Worm (Caenorhabditis elegans) whole organism, L3 larva: ENCODE data around the gene best-23.

Source experiments
- ZK546.5 ChIP-seq: sonication (generic microtip); optimal IDR thresholded peaks from 2 replicates; lab custom pipeline; 2017; ENCODE audit warnings: missing biosample characterization, missing genetic modification characterization
- ceh-82 ChIP-seq: fragments of 150-350 bp; optimal IDR thresholded peaks from 2 replicates; lab custom pipeline; 2014; ENCODE audit warnings: missing biosample characterization, missing genetic modification characterization
- egl-27 ChIP-seq: sonication (generic microtip); optimal IDR thresholded peaks from 4 replicates; lab custom pipeline; 2017; ENCODE audit warnings: missing biosample characterization, missing genetic modification reagents, missing genetic modification characterization
- elt-3 ChIP-seq, 3 experiments: fragments of 150-350 bp in 1 of 3; sonication (generic microtip) in 2 of 3; optimal IDR thresholded peaks; 2 replicates in 2 of 3; 4 replicates in 1 of 3; lab custom pipeline; 2014 to 2017; ENCODE audit warnings: missing biosample characterization in 3 of 3, missing genetic modification characterization in 3 of 3
- fkh-10 ChIP-seq: sonication (generic microtip); optimal IDR thresholded peaks from 2 replicates; lab custom pipeline; 2017; ENCODE audit warnings: missing biosample characterization, missing genetic modification reagents, missing genetic modification characterization
- fkh-2 ChIP-seq: fragments of 150-350 bp; optimal IDR thresholded peaks from 2 replicates; lab custom pipeline; 2014; ENCODE audit warnings: missing biosample characterization, missing genetic modification reagents, missing genetic modification characterization
- lin-15B ChIP-seq: fragments of 150-350 bp; optimal IDR thresholded peaks from 2 replicates; lab custom pipeline; 2014; ENCODE audit warnings: missing biosample characterization, missing genetic modification characterization
- nfya-1 ChIP-seq: sonication (generic microtip); optimal IDR thresholded peaks from 2 replicates; lab custom pipeline; 2017; ENCODE audit warnings: missing genetic modification characterization, mild to moderate bottlenecking, missing compliant biosample characterization, antibody characterized with exemption, moderate library complexity; ENCODE audit not compliant: insufficient read depth
- nhr-12 ChIP-seq: fragments of 150-350 bp; optimal IDR thresholded peaks from 2 replicates; lab custom pipeline; 2014; ENCODE audit warnings: missing biosample characterization, missing genetic modification characterization
- nhr-237 ChIP-seq: fragments of 150-350 bp; optimal IDR thresholded peaks from 2 replicates; lab custom pipeline; 2014; ENCODE audit warnings: missing biosample characterization, missing genetic modification characterization
- snpc-4 ChIP-seq: fragments of 150-350 bp; optimal IDR thresholded peaks from 2 replicates; lab custom pipeline; 2014; ENCODE audit warnings: missing biosample characterization, missing genetic modification characterization

DNA sequence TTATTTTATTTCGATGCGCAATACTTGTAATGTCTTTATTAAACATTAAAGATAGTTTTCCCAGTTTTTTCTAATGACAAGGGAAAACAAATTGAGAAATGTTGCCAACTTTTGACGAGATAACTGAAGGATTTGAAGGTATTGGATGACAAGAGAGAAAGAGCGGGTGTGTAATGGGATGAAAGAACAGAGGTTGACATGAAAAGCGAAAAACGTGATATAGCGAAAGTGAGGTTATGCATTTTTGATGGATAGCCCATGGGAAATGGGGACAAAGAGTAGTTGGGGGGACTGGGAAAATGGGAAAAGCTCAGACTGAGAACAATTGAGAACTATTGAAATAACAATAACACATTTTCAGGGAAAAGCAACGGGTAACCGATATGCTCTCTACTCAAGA is 12.2 kb downstream of the best-23 start:
- TF ChIP-seq egl-27 (tag; lab: Kevin White, UChicago) (no peak), lin-15B (tag; lab: Kevin White, UChicago) (no peak), ZK546.5 (tag; lab: Kevin White, UChicago) (no peak), nhr-12 (tag; lab: Kevin White, UChicago) (no peak), snpc-4 (tag; lab: Kevin White, UChicago) (no peak), fkh-2 (tag; lab: Kevin White, UChicago) (no peak), elt-3 (tag; optimal IDR thresholded peaks at IDR 0.05; lab: Kevin White, UChicago) (no peak), nfya-1 (tag; lab: Kevin White, UChicago) (peak; percentile 19), ceh-82 (tag; lab: Kevin White, UChicago) (no peak), fkh-10 (GFP tag; lab: Kevin White, UChicago) (no peak), nhr-237 (tag; lab: Kevin White, UChicago) (no peak)
